Worm (Caenorhabditis elegans): Measurements from ENCODE around the gene R07E5.6.
A peak's percentile ranks its signal among the peaks of the same experiment; 100 is the strongest.

Gene R07E5.6

ce11 chrIII:4448029-4448428, 49.5 kb downstream of the R07E5.6 start:
- TF ChIP-seq hlh-6 (tag; optimal IDR thresholded peaks at IDR 0.05), result no peak
- no peak for TF ChIP-seq ceh-9 (tag; optimal IDR thresholded peaks at IDR 0.05)
- TF ChIP-seq pha-2 (tag; optimal IDR thresholded peaks at IDR 0.05), result no peak
- peak; percentile 53 for TF ChIP-seq unc-55 (GFP tag; optimal IDR thresholded peaks at IDR 0.05)

ce11 chrIII:4449357-4449756, 50.8 kb downstream of the R07E5.6 start:
- TF ChIP-seq unc-3 (GFP tag; conservative IDR thresholded peaks at IDR 0.05) (no peak), unc-3 (tag; optimal IDR thresholded peaks at IDR 0.05) (no peak), elt-4 (tag; optimal IDR thresholded peaks at IDR 0.05) (no peak), K09A11.1 (tag; optimal IDR thresholded peaks at IDR 0.05; ENCODE audit: insufficient read depth) (no peak), dve-1 (tag; optimal IDR thresholded peaks at IDR 0.05) (no peak)

ce11 chrIII:4449893-4450579, 51.5 kb downstream of the R07E5.6 start, which contains the start of gene ceh-43:
TSS of gene ceh-43 (minus strand) at chrIII:4449943.
- TF ChIP-seq hlh-30 (tag; optimal IDR thresholded peaks at IDR 0.05; ENCODE audit: insufficient read depth) (no peak), gmeb-2 (tag; optimal IDR thresholded peaks at IDR 0.05) (no peak), ztf-16 (tag; optimal IDR thresholded peaks at IDR 0.05) (no peak), ceh-2 (tag; optimal IDR thresholded peaks at IDR 0.05) (no peak), K02D7.2 (tag; optimal IDR thresholded peaks at IDR 0.05) (no peak), pqm-1 (tag; optimal IDR thresholded peaks at IDR 0.05) (no peak), odd-2 (tag; optimal IDR thresholded peaks at IDR 0.05) (no peak), ama-1 (optimal IDR thresholded peaks at IDR 0.05) (no peak)
